Fruit fly (Drosophila melanogaster): Measurements from ENCODE around the gene CAH16.

CAH16 gene

dm6 chr3R:31259947-31260346 is at the start of gene CAH16:
Gene CAH16 (plus strand): TSS chr3R:31260247.
- no peak for TF ChIP-seq CG11902 (GFP tag; optimal IDR thresholded peaks at IDR 0.05)
- TF ChIP-seq CG10631 (GFP tag; optimal IDR thresholded peaks at IDR 0.05): no peak
- no peak for TF ChIP-seq net (GFP tag; optimal IDR thresholded peaks at IDR 0.05)
- no peak for TF ChIP-seq CG31627 (GFP tag; optimal IDR thresholded peaks at IDR 0.05)

dm6 chr3R:31210630-31211029 is 49.4 kb upstream of the CAH16 start, which contains the start of gene chp:
Gene chp (minus strand): TSS chr3R:31210730.
- TF ChIP-seq dac (GFP tag; optimal IDR thresholded peaks at IDR 0.05): no peak
- TF ChIP-seq CG3032 (tag; optimal IDR thresholded peaks at IDR 0.05): no peak
- TF ChIP-seq Smox (GFP tag; optimal IDR thresholded peaks at IDR 0.05): no peak
- TF ChIP-seq CG11294 (GFP tag; IDR thresholded peaks at IDR 0.05): no peak
- no peak for TF ChIP-seq Ets96B (tag; optimal IDR thresholded peaks at IDR 0.05)
- TF ChIP-seq CG4318 (GFP tag; optimal IDR thresholded peaks at IDR 0.05): no peak
- no peak for TF ChIP-seq Eip93F (GFP tag; optimal IDR thresholded peaks at IDR 0.05)
- no peak for TF ChIP-seq Ets21C (GFP tag; optimal IDR thresholded peaks at IDR 0.05)
- no peak for TF ChIP-seq CG9139 (GFP tag; optimal IDR thresholded peaks at IDR 0.05)
- TF ChIP-seq CG8632 (GFP tag; optimal IDR thresholded peaks at IDR 0.05): no peak
- no peak for TF ChIP-seq Sox15 (GFP tag; optimal IDR thresholded peaks at IDR 0.05)
- TF ChIP-seq CG3919 (GFP tag; optimal IDR thresholded peaks at IDR 0.05): no peak
- TF ChIP-seq lz (GFP tag; optimal IDR thresholded peaks at IDR 0.05): no peak
- no peak for TF ChIP-seq ss (GFP tag; optimal IDR thresholded peaks at IDR 0.05)
- TF ChIP-seq Blimp-1 (GFP tag; optimal IDR thresholded peaks at IDR 0.05): no peak

- no peak for TF ChIP-seq Eip93F (GFP tag; optimal IDR thresholded peaks at IDR 0.05)
- no peak for TF ChIP-seq CG1621 (tag; optimal IDR thresholded peaks at IDR 0.05)
- TF ChIP-seq Ets21C (GFP tag; optimal IDR thresholded peaks at IDR 0.05): no peak
- TF ChIP-seq CG34406 (GFP tag; optimal IDR thresholded peaks at IDR 0.05): no peak
- no peak for TF ChIP-seq lz (GFP tag; optimal IDR thresholded peaks at IDR 0.05)
- no peak for TF ChIP-seq Gug (GFP tag; IDR thresholded peaks at IDR 0.05)
- no peak for TF ChIP-seq fkh (GFP tag; optimal IDR thresholded peaks at IDR 0.05)
- no peak for TF ChIP-seq CG6854 (GFP tag; optimal IDR thresholded peaks at IDR 0.05)
- no peak for TF ChIP-seq acj6 (GFP tag; optimal IDR thresholded peaks at IDR 0.05)
- TF ChIP-seq achi (GFP tag; optimal IDR thresholded peaks at IDR 0.05): no peak
- TF ChIP-seq Ets96B (tag; optimal IDR thresholded peaks at IDR 0.05): no peak
- no peak for TF ChIP-seq CG6276 (GFP tag; optimal IDR thresholded peaks at IDR 0.05)
- no peak for TF ChIP-seq CG11902 (GFP tag; optimal IDR thresholded peaks at IDR 0.05)
- TF ChIP-seq CG32006 (GFP tag; optimal IDR thresholded peaks at IDR 0.05): no peak
- no peak for TF ChIP-seq CG3919 (GFP tag; optimal IDR thresholded peaks at IDR 0.05)
These were observed 46.8 kb upstream of the CAH16 start, which contains the start of the genes Zwilch and CG1542 for dm6 chr3R:31213227-31213626. Gene Zwilch (minus strand): TSS chr3R:31213376. Gene CG1542 (plus strand): TSS chr3R:31213458.

dm6 chr3R:31215830-31216229 is 44.2 kb upstream of the CAH16 start, which contains the start of gene CG15561:
Gene CG15561 (minus strand): TSS chr3R:31215942.
- TF ChIP-seq CG6854 (GFP tag; optimal IDR thresholded peaks at IDR 0.05) (peak; percentile 39), CG11762 (GFP tag; optimal IDR thresholded peaks at IDR 0.05; ENCODE audit: insufficient read depth) (no peak), Lpt (GFP tag; optimal IDR thresholded peaks at IDR 0.05) (no peak), Sox15 (GFP tag; optimal IDR thresholded peaks at IDR 0.05) (no peak), CG9139 (GFP tag; optimal IDR thresholded peaks at IDR 0.05) (no peak), lz (GFP tag; optimal IDR thresholded peaks at IDR 0.05) (peak; percentile 45), Eip75B (GFP tag; optimal IDR thresholded peaks at IDR 0.05) (no peak), cyc (GFP tag; optimal IDR thresholded peaks at IDR 0.05) (no peak), CG11902 (GFP tag; optimal IDR thresholded peaks at IDR 0.05) (no peak), dac (GFP tag; optimal IDR thresholded peaks at IDR 0.05) (no peak), CG1621 (tag; optimal IDR thresholded peaks at IDR 0.05) (no peak), Eip93F (GFP tag; optimal IDR thresholded peaks at IDR 0.05) (no peak), CG15336 (GFP tag; IDR thresholded peaks at IDR 0.05) (no peak), Blimp-1 (GFP tag; optimal IDR thresholded peaks at IDR 0.05) (no peak), CG8632 (GFP tag; optimal IDR thresholded peaks at IDR 0.05) (no peak), CG10669 (GFP tag; optimal IDR thresholded peaks at IDR 0.05) (no peak), CG6792 (GFP tag; optimal IDR thresholded peaks at IDR 0.05) (no peak)
